Worm (Caenorhabditis elegans) whole organism, L1 larva: ENCODE data around the gene spe-36.
A peak's percentile ranks its signal among the peaks of the same experiment; 100 is the strongest.

Experiments used
- C04F5.9 ChIP-seq: sonication (generic microtip); optimal IDR thresholded peaks from 2 replicates; lab custom pipeline; 2016; ENCODE audit warnings: missing genetic modification characterization, missing compliant biosample characterization
- Y116A8C.19 ChIP-seq: sonication (generic microtip); optimal IDR thresholded peaks from 2 replicates; lab custom pipeline; 2016; ENCODE audit warnings: missing compliant biosample characterization, missing genetic modification characterization, borderline replicate concordance
- blmp-1 ChIP-seq: fragments of 150-350 bp; optimal IDR thresholded peaks from 2 replicates; lab custom pipeline; 2014; ENCODE audit warnings: missing biosample characterization, missing genetic modification characterization
- ceh-82 ChIP-seq, 3 experiments: fragments of 150-350 bp in 1 of 3; sonication (generic microtip) in 2 of 3; optimal IDR thresholded peaks; 2 replicates each; lab custom pipeline; 2014 to 2017; ENCODE audit warnings: missing biosample characterization in 3 of 3, missing genetic modification characterization in 3 of 3
- ceh-88 ChIP-seq: fragments of 200-800 bp; sonication (Bioruptor generic); IDR thresholded peaks from 2 replicates; pipeline ENCODE4 v1.3.6; 2022; ENCODE audit warnings: missing genetic modification characterization, missing compliant biosample characterization
- dsc-1 ChIP-seq: sonication (generic microtip); optimal IDR thresholded peaks from 2 replicates; lab custom pipeline; 2016; ENCODE audit warnings: mild to moderate bottlenecking, missing genetic modification characterization, missing compliant biosample characterization
- efl-1 ChIP-seq, 4 experiments: fragments of 150-350 bp; optimal IDR thresholded peaks in 3 of 4; peaks in 1 of 4; 1 replicate in 1 of 4; 2 replicates in 3 of 4; lab custom pipeline; 2014; ENCODE audit warnings: missing biosample characterization in 2 of 4, missing genetic modification characterization in 2 of 4, missing genetic modification reagents in 2 of 4
- efl-3 ChIP-seq: fragments of 200-800 bp; sonication (Bioruptor generic); optimal IDR thresholded peaks from 2 replicates; lab custom pipeline; 2018; ENCODE audit warnings: mild to moderate bottlenecking, missing genetic modification characterization, missing compliant biosample characterization
- egl-13 ChIP-seq: sonication (generic microtip); optimal IDR thresholded peaks from 2 replicates; lab custom pipeline; 2016; ENCODE audit warnings: missing genotype, missing genetic modification reagents, missing genetic modification characterization, missing compliant biosample characterization
- egl-27 ChIP-seq, 2 experiments: fragments of 150-350 bp in 1 of 2; sonication (generic microtip); optimal IDR thresholded peaks; 3 replicates each; lab custom pipeline; 2017 to 2018; ENCODE audit warnings: missing biosample characterization in 2 of 2, missing genetic modification characterization in 2 of 2, missing genetic modification reagents in 2 of 2
- elt-2 ChIP-seq: sonication (generic microtip); optimal IDR thresholded peaks from 2 replicates; lab custom pipeline; 2016; ENCODE audit warnings: missing genetic modification characterization, mild to moderate bottlenecking, inconsistent platforms, missing compliant biosample characterization, missing genetic modification reagents
- ets-5 ChIP-seq: fragments of 200-800 bp; sonication (Bioruptor generic); IDR thresholded peaks from 2 replicates; pipeline ENCODE4 v1.3.6; 2022; ENCODE audit warnings: missing genetic modification characterization, missing compliant biosample characterization
- fkh-8 ChIP-seq: sonication (generic microtip); optimal IDR thresholded peaks from 2 replicates; lab custom pipeline; 2016; ENCODE audit warnings: mild to moderate bottlenecking, missing genetic modification characterization, missing compliant biosample characterization
- grh-1 ChIP-seq: fragments of 200-800 bp; sonication (Bioruptor generic); IDR thresholded peaks from 2 replicates; pipeline ENCODE4 v1.3.6; 2022; ENCODE audit warnings: missing genetic modification reagents, missing genetic modification characterization, missing compliant biosample characterization
- hpl-2 ChIP-seq: fragments of 150-350 bp; optimal IDR thresholded peaks from 2 replicates; lab custom pipeline; 2014; ENCODE audit warnings: missing biosample characterization, missing genetic modification reagents, missing genetic modification characterization
- isw-1 ChIP-seq: fragments of 200-800 bp; sonication (Bioruptor generic); IDR thresholded peaks from 2 replicates; pipeline ENCODE4 v1.3.6; 2022; ENCODE audit warnings: missing genetic modification characterization, missing compliant biosample characterization
- lin-14 ChIP-seq: fragments of 200-800 bp; sonication (Bioruptor generic); optimal IDR thresholded peaks from 2 replicates; lab custom pipeline; 2018; ENCODE audit warnings: mild to moderate bottlenecking, missing genetic modification characterization, moderate library complexity, missing compliant biosample characterization
- lin-35 ChIP-seq, 2 experiments: fragments of 150-350 bp; optimal IDR thresholded peaks; 2 replicates each; lab custom pipeline; 2014; ENCODE audit warnings: missing biosample characterization in 2 of 2, missing genetic modification characterization in 2 of 2, missing genetic modification reagents in 2 of 2
- lin-39 ChIP-seq: fragments of 150-350 bp; optimal IDR thresholded peaks from 2 replicates; lab custom pipeline; 2014; ENCODE audit warnings: missing biosample characterization, missing genetic modification reagents, missing genetic modification characterization
- lir-3 ChIP-seq: sonication (generic microtip); optimal IDR thresholded peaks from 2 replicates; lab custom pipeline; 2016; ENCODE audit warnings: mild to moderate bottlenecking, missing genetic modification characterization, moderate library complexity, missing compliant biosample characterization; ENCODE audit not compliant: poor library complexity
- lsy-2 ChIP-seq, 2 experiments: fragments of 150-350 bp; optimal IDR thresholded peaks; 2 replicates each; lab custom pipeline; 2014; ENCODE audit warnings: missing biosample characterization in 2 of 2, missing genetic modification characterization in 2 of 2
- nhr-11 ChIP-seq: fragments of 150-350 bp; optimal IDR thresholded peaks from 2 replicates; lab custom pipeline; 2014; ENCODE audit warnings: missing biosample characterization, missing genetic modification characterization
- nhr-47 ChIP-seq: sonication (generic microtip); optimal IDR thresholded peaks from 2 replicates; lab custom pipeline; 2016; ENCODE audit warnings: mild to moderate bottlenecking, missing genetic modification characterization, moderate library complexity, missing compliant biosample characterization
- nhr-71 ChIP-seq: sonication (generic microtip); optimal IDR thresholded peaks from 2 replicates; lab custom pipeline; 2016; ENCODE audit warnings: mild to moderate bottlenecking, missing genetic modification characterization, moderate library complexity, missing compliant biosample characterization
- nhr-77 ChIP-seq: fragments of 150-350 bp; optimal IDR thresholded peaks from 2 replicates; lab custom pipeline; 2014; ENCODE audit warnings: missing biosample characterization, missing genetic modification characterization
- nhr-84 ChIP-seq: sonication (generic microtip); optimal IDR thresholded peaks from 2 replicates; lab custom pipeline; 2017; ENCODE audit warnings: missing biosample characterization, missing genetic modification characterization
- nhr-85 ChIP-seq: sonication (generic microtip); peaks from one replicate; lab custom pipeline; 2016; ENCODE audit warnings: missing genetic modification characterization, inconsistent platforms, missing compliant biosample characterization
- rnt-1 ChIP-seq: sonication (generic microtip); optimal IDR thresholded peaks from 2 replicates; lab custom pipeline; 2016; ENCODE audit warnings: mild to moderate bottlenecking, missing genetic modification characterization, moderate library complexity, missing compliant biosample characterization
- tbx-2 ChIP-seq: sonication (generic microtip); optimal IDR thresholded peaks from 2 replicates; lab custom pipeline; 2016; ENCODE audit warnings: missing genetic modification characterization, missing compliant biosample characterization
- unc-130 ChIP-seq: fragments of 150-350 bp; optimal IDR thresholded peaks from 2 replicates; lab custom pipeline; 2017; ENCODE audit warnings: missing biosample characterization, missing genetic modification characterization, inconsistent platforms
- zip-4 ChIP-seq: fragments of 200-800 bp; sonication (Bioruptor generic); optimal IDR thresholded peaks from 2 replicates; lab custom pipeline; 2018; ENCODE audit warnings: mild to moderate bottlenecking, missing genetic modification characterization, moderate library complexity, missing compliant biosample characterization
- ztf-11 ChIP-seq, 2 experiments: sonication (generic microtip); optimal IDR thresholded peaks; 2 replicates each; lab custom pipeline; 2016 to 2017; ENCODE audit warnings: missing genetic modification characterization in 2 of 2, missing biosample characterization in 1 of 2, missing compliant biosample characterization in 1 of 2

Gene spe-36

ce11 chrIV:11583906-11584378 lies 8.1 kb downstream of the spe-36 start, which contains the start of gene F12F6.1:
Gene F12F6.1 (plus strand): TSS chrIV:11583956.
- TF ChIP-seq hpl-2 (GFP tag; lab: Kevin White, UChicago), result no peak
- TF ChIP-seq lin-14 (GFP tag; lab: Kevin White, UChicago), result peak; percentile 25
- TF ChIP-seq fkh-8 (tag; lab: Kevin White, UChicago), result peak; percentile 16
- TF ChIP-seq elt-2 (tag; lab: Kevin White, UChicago), result peak; percentile 52
- TF ChIP-seq Y116A8C.19 (tag; lab: Kevin White, UChicago), result no peak
- TF ChIP-seq egl-27 (tag; optimal IDR thresholded peaks at IDR 0.05; lab: Kevin White, UChicago), result no peak
- peak; percentile 2 for TF ChIP-seq rnt-1 (tag; lab: Kevin White, UChicago)
- TF ChIP-seq efl-3 (GFP tag; lab: Kevin White, UChicago), result no peak
- TF ChIP-seq blmp-1, result no peak
- no peak for TF ChIP-seq ztf-11 (tag; optimal IDR thresholded peaks at IDR 0.05; lab: Kevin White, UChicago)
- TF ChIP-seq ets-5 (GFP tag; lab: Robert Waterston, UW), result no peak

DNA sequence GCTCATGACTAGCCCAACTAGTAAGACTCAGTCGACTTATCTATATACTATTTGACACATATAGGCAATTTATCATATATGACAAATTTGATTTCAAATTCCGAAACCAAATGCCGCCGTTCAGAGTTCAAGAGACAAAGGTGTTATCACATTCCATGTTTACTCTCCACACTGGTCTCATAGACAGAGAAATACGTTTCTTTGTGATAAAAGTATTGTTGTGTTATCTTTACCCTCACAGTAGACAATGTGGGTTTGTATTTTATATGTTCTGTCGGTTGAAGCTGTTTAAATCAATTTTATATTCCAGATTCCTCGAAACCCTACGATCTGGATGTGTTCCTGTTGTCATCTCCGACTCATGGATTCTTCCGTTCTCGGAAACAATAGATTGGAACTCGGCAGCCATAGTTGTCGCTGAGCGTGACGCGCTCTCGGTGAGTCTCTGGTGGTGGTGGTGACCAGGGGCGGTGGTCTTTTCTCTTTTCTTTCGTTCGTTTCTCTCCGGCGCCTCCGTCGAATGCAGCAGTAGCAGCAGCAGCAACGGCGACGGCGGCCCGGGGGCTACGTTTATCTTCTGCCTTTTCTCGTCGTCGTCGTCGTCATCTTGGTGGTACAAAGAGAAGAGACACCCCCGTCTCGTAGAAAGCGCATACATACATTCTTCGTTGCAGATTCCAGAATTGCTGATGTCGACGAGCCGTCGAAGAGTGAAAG lies 9.5 kb downstream of the spe-36 start:
- TF ChIP-seq rnt-1 (tag; lab: Kevin White, UChicago) (no peak), efl-1 (optimal IDR thresholded peaks at IDR 0.05; lab: Kevin White, UChicago) (no peak), efl-1 (GFP tag; optimal IDR thresholded peaks at IDR 0.05 in 1 of 2; lab: Kevin White, UChicago) (peak in 1 of 2 experiments; percentile 78), elt-2 (tag; lab: Kevin White, UChicago) (peak; percentile 44), C04F5.9 (tag; lab: Kevin White, UChicago) (no peak), lin-14 (GFP tag; lab: Kevin White, UChicago) (peak; percentile 0)
- TF ChIP-seq, all 84 proteins: peak for 3

DNA sequence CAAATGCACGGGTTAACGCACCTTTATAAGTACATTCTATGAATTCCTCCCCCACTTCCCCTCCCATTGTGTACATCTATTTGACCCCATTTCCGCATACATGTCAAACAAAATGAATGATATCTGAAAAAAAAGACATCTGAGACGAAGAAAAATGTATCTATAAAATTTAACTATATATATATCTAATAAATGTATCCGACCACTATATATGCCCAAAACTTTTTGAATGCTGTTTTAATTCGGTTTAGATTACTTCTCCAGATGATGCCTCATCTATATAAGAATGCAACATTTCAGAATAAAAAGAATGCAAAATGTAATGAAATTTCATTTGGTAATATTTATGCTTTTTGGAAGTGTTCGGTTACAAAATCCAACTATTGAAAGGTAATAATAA lies 13.6 kb downstream of the spe-36 start, which contains the start of gene rib-1:
Gene rib-1 (plus strand): TSS at position 301 of the 400 bp plus-strand sequence.
- TF ChIP-seq isw-1 (GFP tag; lab: Robert Waterston, UW), result no peak
- peak; percentile 60 for TF ChIP-seq dsc-1
- no peak for TF ChIP-seq lir-3
- TF ChIP-seq, all 84 proteins: peak for 1

ce11 chrIV:11574331-11574730 lies 17.7 kb downstream of the spe-36 start:
- TF ChIP-seq unc-130 (tag; lab: Kevin White, UChicago) (no peak), lir-3 (no peak), lin-14 (GFP tag; lab: Kevin White, UChicago) (peak; percentile 25)

DNA sequence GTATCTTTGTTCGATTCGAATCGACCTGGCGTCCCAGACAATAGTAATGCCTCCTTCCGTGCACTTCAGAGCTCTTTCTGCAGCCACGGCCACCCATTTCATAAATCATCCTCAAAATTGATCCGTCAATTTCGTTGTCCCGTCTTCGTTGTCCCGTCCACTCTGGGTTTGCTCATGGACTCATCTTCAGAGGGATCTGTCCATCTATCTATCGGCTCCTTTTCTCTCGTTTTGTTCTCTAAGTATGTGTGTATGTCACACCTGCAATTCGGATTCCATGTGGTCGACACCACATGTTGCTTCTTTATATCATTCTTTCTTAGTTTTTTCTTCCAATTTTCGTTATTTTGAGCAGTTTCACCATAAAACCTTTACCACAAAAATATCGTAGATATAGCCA lies 19.5 kb downstream of the spe-36 start:
- TF ChIP-seq lsy-2 (tag; optimal IDR thresholded peaks at IDR 0.05; lab: Kevin White, UChicago) (peak in 1 of 2 experiments; percentile 2), egl-27 (tag; optimal IDR thresholded peaks at IDR 0.05; lab: Kevin White, UChicago) (no peak), lin-35 (GFP tag; optimal IDR thresholded peaks at IDR 0.05; lab: Kevin White, UChicago) (no peak), unc-130 (tag; lab: Kevin White, UChicago) (peak; percentile 8), nhr-47 (no peak), C04F5.9 (tag; lab: Kevin White, UChicago) (no peak), nhr-85 (tag; lab: Kevin White, UChicago) (no peak), nhr-84 (tag; lab: Kevin White, UChicago) (no peak), lin-14 (GFP tag; lab: Kevin White, UChicago) (peak; percentile 55), blmp-1 (no peak), tbx-2 (tag; lab: Kevin White, UChicago) (no peak), ceh-82 (tag; optimal IDR thresholded peaks at IDR 0.05; lab: Kevin White, UChicago) (no peak), isw-1 (GFP tag; lab: Robert Waterston, UW) (no peak), nhr-71 (tag; lab: Kevin White, UChicago) (peak; percentile 26), zip-4 (GFP tag; lab: Kevin White, UChicago) (no peak), dsc-1 (peak; percentile 66), lin-39 (tag; lab: Kevin White, UChicago) (no peak), nhr-11 (tag; lab: Kevin White, UChicago) (no peak), ceh-88 (GFP tag; lab: Robert Waterston, UW) (no peak), grh-1 (GFP tag; lab: Robert Waterston, UW) (no peak), egl-13 (no peak), rnt-1 (tag; lab: Kevin White, UChicago) (peak; percentile 46), nhr-77 (tag; lab: Kevin White, UChicago) (no peak)
